Fruit fly (Drosophila melanogaster): ENCODE results near the gene CG31522.
A peak's percentile ranks its signal among the peaks of the same experiment; 100 is the strongest.

CG31522 gene

dm6 chr3R:4399810-4400496 is 62.7 kb downstream of the CG31522 start (continued):
- peak in 1 of 2 experiments; percentile 64 for TF ChIP-seq crp (GFP tag; optimal IDR thresholded peaks at IDR 0.05)
- peak; percentile 55 for TF ChIP-seq BEAF-32 (GFP tag; optimal IDR thresholded peaks at IDR 0.05)
- TF ChIP-seq peb (GFP tag; IDR thresholded peaks at IDR 0.05), result no peak
- TF ChIP-seq shn (GFP tag; optimal IDR thresholded peaks at IDR 0.05), result no peak
- no peak for TF ChIP-seq zf30C (GFP tag; optimal IDR thresholded peaks at IDR 0.05)
- TF ChIP-seq CHES-1-like (GFP tag; optimal IDR thresholded peaks at IDR 0.05), result no peak
- peak; percentile 30 for TF ChIP-seq grau (tag; optimal IDR thresholded peaks at IDR 0.05)
- TF ChIP-seq CG17829 (tag; optimal IDR thresholded peaks at IDR 0.05), result no peak
- TF ChIP-seq Ets65A (GFP tag), result peak; percentile 75
- TF ChIP-seq CG17359 (tag; optimal IDR thresholded peaks at IDR 0.05), result no peak
- TF ChIP-seq btn (GFP tag; optimal IDR thresholded peaks at IDR 0.05), result no peak
- no peak for TF ChIP-seq fd3F (GFP tag; optimal IDR thresholded peaks at IDR 0.05)
- no peak for TF ChIP-seq maf-S (GFP tag; optimal IDR thresholded peaks at IDR 0.05)
- TF ChIP-seq Oli (tag; optimal IDR thresholded peaks at IDR 0.05), result peak; percentile 4
- no peak for TF ChIP-seq Stat92E (GFP tag; optimal IDR thresholded peaks at IDR 0.05)
- TF ChIP-seq CG33213 (GFP tag; optimal IDR thresholded peaks at IDR 0.05), result no peak
- no peak for TF ChIP-seq D19B (GFP tag; optimal IDR thresholded peaks at IDR 0.05)
- TF ChIP-seq CG9797 (GFP tag; optimal IDR thresholded peaks at IDR 0.05), result no peak
- TF ChIP-seq CG4854 (GFP tag; optimal IDR thresholded peaks at IDR 0.05), result no peak
- TF ChIP-seq Blimp-1 (GFP tag; optimal IDR thresholded peaks at IDR 0.05), result no peak
- TF ChIP-seq lbe (GFP tag; optimal IDR thresholded peaks at IDR 0.05), result no peak
- no peak for TF ChIP-seq CG14441 (GFP tag; IDR thresholded peaks at IDR 0.05)
- no peak for TF ChIP-seq Taf1 (GFP tag; IDR thresholded peaks at IDR 0.05)
- peak; percentile 96 for TF ChIP-seq CG7357 (GFP tag; IDR thresholded peaks at IDR 0.05)
- no peak for TF ChIP-seq CG34422 (GFP tag; IDR thresholded peaks at IDR 0.05)
- TF ChIP-seq gcm (GFP tag; optimal IDR thresholded peaks at IDR 0.05), result no peak
- TF ChIP-seq Myb (GFP tag; optimal IDR thresholded peaks at IDR 0.05), result no peak
- TF ChIP-seq CG7963 (GFP tag; IDR thresholded peaks at IDR 0.05; ENCODE audit: partially characterized antibody), result no peak
- TF ChIP-seq CG15696 (tag; optimal IDR thresholded peaks at IDR 0.05), result no peak
- no peak for TF ChIP-seq rib (GFP tag; IDR thresholded peaks at IDR 0.05)
- peak; percentile 61 for TF ChIP-seq slbo (GFP tag; IDR thresholded peaks at IDR 0.05)
- no peak for TF ChIP-seq CG13894 (tag; optimal IDR thresholded peaks at IDR 0.05)
- no peak for TF ChIP-seq jumu (GFP tag; optimal IDR thresholded peaks at IDR 0.05)
- no peak for TF ChIP-seq chm (GFP tag; IDR thresholded peaks at IDR 0.05)
- peak; percentile 50 for TF ChIP-seq lilli (GFP tag; optimal IDR thresholded peaks at IDR 0.05)
- no peak for TF ChIP-seq vfl (GFP tag; optimal IDR thresholded peaks at IDR 0.05)
- peak; percentile 56; the same call in 2 of the 3 replicates for TF ChIP-seq CG6791 (GFP tag; IDR thresholded peaks at IDR 0.05; ENCODE audit: partially characterized antibody)
- peak; percentile 15 for TF ChIP-seq CG3995 (GFP tag; optimal IDR thresholded peaks at IDR 0.05)
- no peak for TF ChIP-seq Camta (GFP tag; optimal IDR thresholded peaks at IDR 0.05)
- TF ChIP-seq bsh (GFP tag; optimal IDR thresholded peaks at IDR 0.05), result no peak
- TF ChIP-seq ken (GFP tag; IDR thresholded peaks at IDR 0.05), result no peak
- peak; percentile 48 for TF ChIP-seq CG12391 (tag; optimal IDR thresholded peaks at IDR 0.05)
- no peak for TF ChIP-seq CG17568 (GFP tag; optimal IDR thresholded peaks at IDR 0.05)
- no peak for TF ChIP-seq odd (GFP tag; optimal IDR thresholded peaks at IDR 0.05)
- no peak for TF ChIP-seq CG12155 (GFP tag; optimal IDR thresholded peaks at IDR 0.05)
- TF ChIP-seq CG1603 (tag; optimal IDR thresholded peaks at IDR 0.05), result peak; percentile 63
- TF ChIP-seq emc (GFP tag; optimal IDR thresholded peaks at IDR 0.05), result no peak
- TF ChIP-seq crc (GFP tag; optimal IDR thresholded peaks at IDR 0.05), result no peak
- no peak for TF ChIP-seq Bgb (GFP tag; IDR thresholded peaks at IDR 0.05; ENCODE audit: partially characterized antibody)
